Worm (Caenorhabditis elegans): ENCODE results near the gene R193.6.

R193.6 gene

ce11 chrX:1185474-1185873 lies 36.9 kb downstream of the R193.6 start:
- no peak for TF ChIP-seq ceh-88 (GFP tag; IDR thresholded peaks at IDR 0.05)
- TF ChIP-seq unc-62 (GFP tag; optimal IDR thresholded peaks at IDR 0.05) = no peak
- TF ChIP-seq nhr-90 (tag; optimal IDR thresholded peaks at IDR 0.05; ENCODE audit: poor library complexity) = no peak
- TF ChIP-seq lin-35 (GFP tag; optimal IDR thresholded peaks at IDR 0.05) = no peak
- TF ChIP-seq nhr-77 (tag; optimal IDR thresholded peaks at IDR 0.05) = no peak
- TF ChIP-seq elt-3 (tag; optimal IDR thresholded peaks at IDR 0.05) = no peak
- peak; percentile 69 for TF ChIP-seq fkh-10 (GFP tag; optimal IDR thresholded peaks at IDR 0.05)
- no peak for TF ChIP-seq egl-27 (tag; optimal IDR thresholded peaks at IDR 0.05)
- TF ChIP-seq ces-1 (GFP tag; optimal IDR thresholded peaks at IDR 0.05) = peak; percentile 10
- TF ChIP-seq lin-13 (GFP tag; optimal IDR thresholded peaks at IDR 0.05) = no peak
- no peak for TF ChIP-seq fos-1 (tag; optimal IDR thresholded peaks at IDR 0.05)
- no peak for TF ChIP-seq rnt-1 (tag; optimal IDR thresholded peaks at IDR 0.05)
- TF ChIP-seq lin-14 (GFP tag; optimal IDR thresholded peaks at IDR 0.05) = peak; percentile 73
- no peak for TF ChIP-seq hlh-17 (GFP tag; optimal IDR thresholded peaks at IDR 0.05; ENCODE audit: borderline replicate concordance)
- TF ChIP-seq pqm-1 (tag; optimal IDR thresholded peaks at IDR 0.05) = no peak
- no peak for TF ChIP-seq C04F5.9 (tag; optimal IDR thresholded peaks at IDR 0.05)
- TF ChIP-seq jun-1 (tag; optimal IDR thresholded peaks at IDR 0.05) = no peak
- TF ChIP-seq nhr-12 (tag; optimal IDR thresholded peaks at IDR 0.05) = no peak
- no peak for TF ChIP-seq ztf-11 (tag; optimal IDR thresholded peaks at IDR 0.05)
- no peak for TF ChIP-seq efl-1 (optimal IDR thresholded peaks at IDR 0.05)
- peak in 1 of 2 experiments; percentile 50 for TF ChIP-seq efl-1 (GFP tag; optimal IDR thresholded peaks at IDR 0.05 in 1 of 2)
- no peak for TF ChIP-seq mab-9 (GFP tag; IDR thresholded peaks at IDR 0.05)

- TF ChIP-seq blmp-1 (tag; optimal IDR thresholded peaks at IDR 0.05) (peak; percentile 45), ceh-90 (tag; optimal IDR thresholded peaks at IDR 0.05) (no peak), nhr-84 (tag; optimal IDR thresholded peaks at IDR 0.05) (no peak), ceh-88 (GFP tag; IDR thresholded peaks at IDR 0.05) (no peak), unc-86 (tag; optimal IDR thresholded peaks at IDR 0.05) (no peak), nhr-85 (tag) (peak; percentile 26)
Observed at ce11 chrX:1191582-1191981, 43.0 kb downstream of the R193.6 start, which contains the start of gene T13G4.4. Gene T13G4.4 (minus strand): TSS chrX:1191678.

- TF ChIP-seq unc-30 (tag; optimal IDR thresholded peaks at IDR 0.05) = no peak
- TF ChIP-seq ces-1 (GFP tag; optimal IDR thresholded peaks at IDR 0.05) = no peak
- TF ChIP-seq unc-86 (tag; optimal IDR thresholded peaks at IDR 0.05) = no peak
- no peak for TF ChIP-seq irx-1 (tag; optimal IDR thresholded peaks at IDR 0.05)
- no peak for TF ChIP-seq lin-14 (GFP tag; optimal IDR thresholded peaks at IDR 0.05)
Observed at ce11 chrX:1192848-1193247, 44.3 kb downstream of the R193.6 start, which contains the start of gene T13G4.1. Gene T13G4.1 (plus strand): TSS chrX:1193148.

ce11 chrX:1195178-1195750 lies 46.7 kb downstream of the R193.6 start:
- TF ChIP-seq snpc-4 (tag; optimal IDR thresholded peaks at IDR 0.05) = peak; percentile 68

All from whole organism, L1 larva.